Worm (Caenorhabditis elegans) whole organism, L3 larva: Measurements from ENCODE around the gene set-1.
A peak's percentile ranks its signal among the peaks of the same experiment; 100 is the strongest.

Experiments
- R02D3.7 ChIP-seq: fragments of 150-350 bp; optimal IDR thresholded peaks from 2 replicates; lab custom pipeline; 2014; ENCODE audit warnings: missing biosample characterization, missing genetic modification characterization
- ZK546.5 ChIP-seq: sonication (generic microtip); optimal IDR thresholded peaks from 2 replicates; lab custom pipeline; 2017; ENCODE audit warnings: missing biosample characterization, missing genetic modification characterization
- aly-2 ChIP-seq: fragments of 150-350 bp; optimal IDR thresholded peaks from 2 replicates; lab custom pipeline; 2014; ENCODE audit warnings: missing biosample characterization, missing genetic modification characterization
- ama-1 ChIP-seq: fragments of 150-350 bp; optimal IDR thresholded peaks from 2 replicates; lab custom pipeline; 2018
- ceh-16 ChIP-seq: sonication (generic microtip); optimal IDR thresholded peaks from 2 replicates; lab custom pipeline; 2017; ENCODE audit warnings: missing biosample characterization, missing genetic modification characterization
- ceh-28 ChIP-seq: fragments of 150-350 bp; optimal IDR thresholded peaks from 2 replicates; lab custom pipeline; 2014; ENCODE audit warnings: missing biosample characterization, missing genetic modification reagents, missing genetic modification characterization
- ceh-82 ChIP-seq: fragments of 150-350 bp; optimal IDR thresholded peaks from 2 replicates; lab custom pipeline; 2014; ENCODE audit warnings: missing biosample characterization, missing genetic modification characterization
- ceh-9 ChIP-seq: sonication (generic microtip); optimal IDR thresholded peaks from 2 replicates; lab custom pipeline; 2018; ENCODE audit warnings: missing biosample characterization, missing genetic modification characterization
- daf-12 ChIP-seq: fragments of 150-350 bp; optimal IDR thresholded peaks from 2 replicates; lab custom pipeline; 2014; ENCODE audit warnings: missing biosample characterization, missing genetic modification reagents, missing genetic modification characterization
- egl-27 ChIP-seq: sonication (generic microtip); optimal IDR thresholded peaks from 4 replicates; lab custom pipeline; 2017; ENCODE audit warnings: missing biosample characterization, missing genetic modification reagents, missing genetic modification characterization
- egl-5 ChIP-seq: fragments of 150-350 bp; optimal IDR thresholded peaks from 2 replicates; lab custom pipeline; 2017; ENCODE audit warnings: missing biosample characterization, missing genetic modification reagents, missing genetic modification characterization, inconsistent platforms
- elt-1 ChIP-seq: fragments of 150-350 bp; optimal IDR thresholded peaks from 2 replicates; lab custom pipeline; 2014; ENCODE audit warnings: missing biosample characterization, missing genetic modification characterization
- elt-2 ChIP-seq: sonication (generic microtip); optimal IDR thresholded peaks from 2 replicates; lab custom pipeline; 2016; ENCODE audit warnings: missing genetic modification reagents, mild to moderate bottlenecking, missing genetic modification characterization, missing compliant biosample characterization
- elt-3 ChIP-seq, 3 experiments: fragments of 150-350 bp in 1 of 3; sonication (generic microtip) in 2 of 3; optimal IDR thresholded peaks; 2 replicates in 2 of 3; 4 replicates in 1 of 3; lab custom pipeline; 2014 to 2017; ENCODE audit warnings: missing biosample characterization in 3 of 3, missing genetic modification characterization in 3 of 3
- eor-1 ChIP-seq, 2 experiments: fragments of 150-350 bp; optimal IDR thresholded peaks; 2 replicates each; lab custom pipeline; 2014 to 2018; ENCODE audit warnings: missing biosample characterization in 2 of 2, missing genetic modification characterization in 2 of 2
- fkh-10 ChIP-seq: sonication (generic microtip); optimal IDR thresholded peaks from 2 replicates; lab custom pipeline; 2017; ENCODE audit warnings: missing biosample characterization, missing genetic modification reagents, missing genetic modification characterization
- fkh-2 ChIP-seq: fragments of 150-350 bp; optimal IDR thresholded peaks from 2 replicates; lab custom pipeline; 2014; ENCODE audit warnings: missing biosample characterization, missing genetic modification reagents, missing genetic modification characterization
- fos-1 ChIP-seq: fragments of 150-350 bp; optimal IDR thresholded peaks from 2 replicates; lab custom pipeline; 2014; ENCODE audit warnings: missing biosample characterization, missing genetic modification characterization
- hmg-11 ChIP-seq: sonication (generic microtip); optimal IDR thresholded peaks from 2 replicates; lab custom pipeline; 2016; ENCODE audit warnings: missing genetic modification characterization, missing compliant biosample characterization
- jun-1 ChIP-seq: fragments of 150-350 bp; optimal IDR thresholded peaks from 2 replicates; lab custom pipeline; 2014; ENCODE audit warnings: missing biosample characterization, missing genetic modification reagents, missing genetic modification characterization
- lin-15B ChIP-seq: fragments of 150-350 bp; optimal IDR thresholded peaks from 2 replicates; lab custom pipeline; 2014; ENCODE audit warnings: missing biosample characterization, missing genetic modification characterization
- lin-39 ChIP-seq: fragments of 150-350 bp; optimal IDR thresholded peaks from 2 replicates; lab custom pipeline; 2018; ENCODE audit warnings: missing biosample characterization, missing genetic modification reagents, missing genetic modification characterization
- lsy-12 ChIP-seq: sonication (generic microtip); optimal IDR thresholded peaks from 2 replicates; lab custom pipeline; 2016; ENCODE audit warnings: mild to moderate bottlenecking, missing genetic modification characterization, missing compliant biosample characterization
- mdl-1 ChIP-seq: fragments of 150-350 bp; optimal IDR thresholded peaks from 2 replicates; lab custom pipeline; 2014; ENCODE audit warnings: missing biosample characterization, missing genetic modification characterization
- mml-1 ChIP-seq: fragments of 150-350 bp; sonication (generic microtip); optimal IDR thresholded peaks from 3 replicates; lab custom pipeline; 2014; ENCODE audit warnings: missing biosample characterization, missing genetic modification characterization
- nfya-1 ChIP-seq: sonication (generic microtip); optimal IDR thresholded peaks from 2 replicates; lab custom pipeline; 2017; ENCODE audit warnings: missing genetic modification characterization, mild to moderate bottlenecking, missing compliant biosample characterization, antibody characterized with exemption, moderate library complexity; ENCODE audit not compliant: insufficient read depth
- nhr-11 ChIP-seq: fragments of 150-350 bp; optimal IDR thresholded peaks from 2 replicates; lab custom pipeline; 2014; ENCODE audit warnings: missing biosample characterization, missing genetic modification characterization
- nhr-12 ChIP-seq: fragments of 150-350 bp; optimal IDR thresholded peaks from 2 replicates; lab custom pipeline; 2014; ENCODE audit warnings: missing biosample characterization, missing genetic modification characterization
- nhr-23 ChIP-seq: fragments of 150-350 bp; optimal IDR thresholded peaks from 2 replicates; lab custom pipeline; 2014; ENCODE audit warnings: missing biosample characterization, missing genetic modification reagents, missing genetic modification characterization
- nhr-25 ChIP-seq: sonication (generic microtip); optimal IDR thresholded peaks from 2 replicates; lab custom pipeline; 2017; ENCODE audit warnings: missing biosample characterization, missing genetic modification characterization
- nhr-28 ChIP-seq: fragments of 150-350 bp; optimal IDR thresholded peaks from 2 replicates; lab custom pipeline; 2014; ENCODE audit warnings: missing biosample characterization, missing genetic modification characterization
- nhr-43 ChIP-seq: sonication (generic microtip); optimal IDR thresholded peaks from 2 replicates; lab custom pipeline; 2016; ENCODE audit warnings: mild to moderate bottlenecking, missing genetic modification characterization, missing compliant biosample characterization; ENCODE audit not compliant: poor library complexity, severe bottlenecking
- nhr-67 ChIP-seq: fragments of 150-350 bp; optimal IDR thresholded peaks from 2 replicates; lab custom pipeline; 2014; ENCODE audit warnings: missing biosample characterization, missing genetic modification characterization
- nhr-76 ChIP-seq: fragments of 150-350 bp; sonication (generic microtip); optimal IDR thresholded peaks from 5 replicates; lab custom pipeline; 2014; ENCODE audit warnings: missing biosample characterization, missing genetic modification characterization
- nhr-77 ChIP-seq: fragments of 150-350 bp; optimal IDR thresholded peaks from 2 replicates; lab custom pipeline; 2014; ENCODE audit warnings: missing biosample characterization, missing genetic modification characterization
- pha-4 ChIP-seq: fragments of 150-350 bp; optimal IDR thresholded peaks from 2 replicates; lab custom pipeline; 2014; ENCODE audit warnings: missing biosample characterization, missing genetic modification reagents, missing genetic modification characterization
- pqm-1 ChIP-seq: fragments of 150-350 bp; optimal IDR thresholded peaks from 2 replicates; lab custom pipeline; 2017; ENCODE audit warnings: missing biosample characterization, missing genetic modification characterization, inconsistent platforms
- sea-2 ChIP-seq: fragments of 150-350 bp; sonication (generic microtip); optimal IDR thresholded peaks from 4 replicates; lab custom pipeline; 2014; ENCODE audit warnings: missing biosample characterization, missing genetic modification reagents, missing genetic modification characterization
- skn-1 ChIP-seq: fragments of 150-350 bp; optimal IDR thresholded peaks from 2 replicates; lab custom pipeline; 2014; ENCODE audit warnings: missing biosample characterization, missing genetic modification characterization
- snpc-4 ChIP-seq: fragments of 150-350 bp; optimal IDR thresholded peaks from 2 replicates; lab custom pipeline; 2014; ENCODE audit warnings: missing biosample characterization, missing genetic modification characterization
- tbx-2 ChIP-seq: sonication (generic microtip); optimal IDR thresholded peaks from 2 replicates; lab custom pipeline; 2016; ENCODE audit warnings: mild to moderate bottlenecking, missing genetic modification characterization, missing compliant biosample characterization
- unc-39 ChIP-seq: sonication (generic microtip); optimal IDR thresholded peaks from 4 replicates; lab custom pipeline; 2017; ENCODE audit warnings: missing biosample characterization, missing genetic modification characterization
- unc-62 ChIP-seq: fragments of 150-350 bp; sonication (generic microtip); optimal IDR thresholded peaks from 4 replicates; lab custom pipeline; 2014; ENCODE audit warnings: missing biosample characterization, missing genetic modification reagents, missing genetic modification characterization
- zag-1 ChIP-seq: fragments of 150-350 bp; optimal IDR thresholded peaks from 2 replicates; lab custom pipeline; 2014; ENCODE audit warnings: missing biosample characterization, missing genetic modification characterization
- ztf-11 ChIP-seq: fragments of 150-350 bp; optimal IDR thresholded peaks from 2 replicates; lab custom pipeline; 2014; ENCODE audit warnings: missing biosample characterization, missing genetic modification characterization
- ztf-4 ChIP-seq: fragments of 150-350 bp; optimal IDR thresholded peaks from 2 replicates; lab custom pipeline; 2014; ENCODE audit warnings: missing biosample characterization, missing genetic modification characterization

The set-1 gene

DNA sequence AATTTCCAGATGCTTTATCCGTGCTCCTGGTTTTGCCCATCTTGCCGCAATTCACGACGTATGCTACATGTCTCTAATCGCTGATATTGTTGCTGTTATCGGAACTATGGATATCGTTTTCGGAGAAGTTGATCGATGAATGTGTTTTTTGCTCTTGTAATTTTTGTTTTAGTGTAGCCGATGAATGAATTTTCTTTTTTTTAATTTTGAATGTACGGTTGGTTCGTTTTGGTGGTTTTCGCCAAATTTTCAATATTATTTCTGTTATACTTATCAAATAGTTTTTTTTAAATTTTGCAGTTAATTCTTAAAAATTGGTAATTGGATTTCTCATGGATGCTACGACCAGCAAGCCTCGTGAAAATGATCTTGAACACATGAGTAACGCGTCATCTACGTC, 14.8 kb upstream of the set-1 start, which contains the start of gene T26A5.2:
Gene T26A5.2 (plus strand): TSS at position 301 of the 400 bp plus-strand sequence.
- TF ChIP-seq elt-1 (no peak), nhr-28 (tag; lab: Kevin White, UChicago) (no peak), skn-1 (tag; lab: Kevin White, UChicago) (no peak), nhr-43 (tag; lab: Kevin White, UChicago) (no peak), elt-3 (tag; optimal IDR thresholded peaks at IDR 0.05; lab: Kevin White, UChicago) (no peak), eor-1 (tag; optimal IDR thresholded peaks at IDR 0.05; lab: Kevin White, UChicago) (no peak), pha-4 (tag; lab: Kevin White, UChicago) (no peak), ceh-9 (tag; lab: Kevin White, UChicago) (no peak), fos-1 (tag; lab: Kevin White, UChicago) (no peak), mml-1 (tag; lab: Kevin White, UChicago) (no peak)

DNA sequence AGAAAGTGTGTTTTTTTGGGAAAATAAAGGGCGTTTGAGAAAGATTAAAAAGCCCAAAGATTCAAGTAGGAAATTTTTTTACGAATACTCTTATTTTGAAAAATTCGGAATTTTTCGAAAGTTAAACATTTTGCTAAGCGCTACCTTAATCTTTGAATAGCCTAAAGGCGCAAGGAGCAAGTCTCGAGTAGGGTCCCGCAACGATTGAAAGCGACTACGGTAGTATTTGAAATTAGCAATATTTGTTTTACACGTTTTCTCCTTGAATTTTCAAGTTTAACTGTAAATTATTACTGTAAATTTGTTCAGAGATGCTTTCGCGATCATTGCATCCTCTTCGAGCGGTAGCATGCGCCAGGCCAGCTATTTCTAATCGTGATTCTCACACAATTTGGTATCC, 12.7 kb upstream of the set-1 start, which contains the start of gene nduf-2.2:
Gene nduf-2.2 (plus strand): TSS at position 310 of the 400 bp plus-strand sequence.
- TF ChIP-seq tbx-2 (no peak), elt-2 (tag; lab: Kevin White, UChicago) (no peak), elt-1 (no peak), ZK546.5 (no peak), elt-3 (tag; optimal IDR thresholded peaks at IDR 0.05; lab: Kevin White, UChicago) (no peak), ama-1 (lab: Kevin White, UChicago) (no peak), sea-2 (GFP tag; lab: Kevin White, UChicago) (no peak), ztf-11 (tag; lab: Kevin White, UChicago) (no peak), jun-1 (tag; lab: Kevin White, UChicago) (no peak), fkh-2 (tag; lab: Kevin White, UChicago) (no peak)

DNA sequence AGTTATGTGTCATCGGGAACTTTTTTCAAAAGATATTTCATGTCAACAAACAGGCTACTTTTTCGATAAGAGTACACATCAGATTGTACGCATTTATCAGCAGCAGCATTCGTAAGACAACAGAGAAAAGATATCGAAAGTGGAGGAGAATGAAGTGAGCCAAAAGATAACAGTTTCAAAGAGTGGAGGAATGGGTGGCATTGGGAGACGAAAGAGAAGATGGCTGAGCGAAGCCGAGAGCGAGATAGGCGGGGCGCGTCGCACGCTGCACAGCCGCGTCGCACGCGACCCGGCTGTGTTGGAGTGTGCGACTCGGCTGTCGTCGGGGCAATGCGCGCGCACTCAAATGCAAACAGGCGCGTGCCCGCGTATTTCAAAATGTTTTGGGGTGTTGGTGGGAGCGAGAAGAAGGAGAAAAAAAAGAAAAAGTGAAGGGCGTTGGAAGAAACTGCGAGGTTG, 12.0 kb upstream of the set-1 start:
- TF ChIP-seq fkh-10 (GFP tag; lab: Kevin White, UChicago), result no peak
- no peak for TF ChIP-seq ceh-82 (tag; lab: Kevin White, UChicago)
- TF ChIP-seq zag-1 (tag; lab: Kevin White, UChicago), result no peak
- no peak for TF ChIP-seq mml-1 (tag; lab: Kevin White, UChicago)
- peak; percentile 72 for TF ChIP-seq ceh-28 (tag; lab: Kevin White, UChicago)
- no peak for TF ChIP-seq unc-39
- TF ChIP-seq hmg-11 (tag; lab: Kevin White, UChicago), result no peak
- TF ChIP-seq snpc-4, result peak; percentile 49
- TF ChIP-seq ceh-16 (tag; lab: Kevin White, UChicago), result no peak
- TF ChIP-seq tbx-2, result peak; percentile 62
- TF ChIP-seq elt-1, result peak; percentile 25
- peak; percentile 86 for TF ChIP-seq pha-4 (tag; lab: Kevin White, UChicago)
- TF ChIP-seq nhr-43 (tag; lab: Kevin White, UChicago), result peak; percentile 74
- TF ChIP-seq ZK546.5, result no peak
- TF ChIP-seq nhr-12, result no peak
- TF ChIP-seq ceh-9 (tag; lab: Kevin White, UChicago), result no peak
- TF ChIP-seq egl-27 (tag; lab: Kevin White, UChicago), result peak; percentile 43
- TF ChIP-seq lin-39 (tag; lab: Kevin White, UChicago), result peak; percentile 97
- peak; percentile 75 for TF ChIP-seq nhr-23
- no peak for TF ChIP-seq sea-2 (GFP tag; lab: Kevin White, UChicago)
- peak; percentile 50 for TF ChIP-seq R02D3.7
- peak; percentile 50 for TF ChIP-seq ama-1 (lab: Kevin White, UChicago)
- peak; percentile 93 for TF ChIP-seq lsy-12
- TF ChIP-seq skn-1 (tag; lab: Kevin White, UChicago), result no peak
- TF ChIP-seq egl-5 (tag; lab: Kevin White, UChicago), result no peak
- no peak for TF ChIP-seq nhr-67 (tag; lab: Kevin White, UChicago)
- TF ChIP-seq elt-3 (tag; optimal IDR thresholded peaks at IDR 0.05; lab: Kevin White, UChicago), result peak in 2 of 3 experiments; percentile 8 to 36
- TF ChIP-seq lin-15B (tag; lab: Kevin White, UChicago), result peak; percentile 84
- no peak for TF ChIP-seq fkh-2 (tag; lab: Kevin White, UChicago)
- peak; percentile 33 for TF ChIP-seq fos-1 (tag; lab: Kevin White, UChicago)
- peak; percentile 60 for TF ChIP-seq mdl-1
- peak; percentile 99 for TF ChIP-seq elt-2 (tag; lab: Kevin White, UChicago)
- TF ChIP-seq nhr-25 (tag; lab: Kevin White, UChicago), result peak; percentile 92
- TF ChIP-seq nfya-1 (tag; lab: Kevin White, UChicago), result peak; percentile 97
- no peak for TF ChIP-seq daf-12 (tag; lab: Kevin White, UChicago)
- TF ChIP-seq unc-62, result no peak
- peak; percentile 92 for TF ChIP-seq jun-1 (tag; lab: Kevin White, UChicago)
- no peak for TF ChIP-seq nhr-28 (tag; lab: Kevin White, UChicago)
- no peak for TF ChIP-seq aly-2 (tag; lab: Kevin White, UChicago)
- peak; percentile 94 for TF ChIP-seq pqm-1 (tag; lab: Kevin White, UChicago)
- TF ChIP-seq nhr-11 (tag; lab: Kevin White, UChicago), result peak; percentile 44
- no peak for TF ChIP-seq ztf-11 (tag; lab: Kevin White, UChicago)
- TF ChIP-seq nhr-76 (tag; lab: Kevin White, UChicago), result no peak
- TF ChIP-seq ztf-4 (tag; lab: Kevin White, UChicago), result no peak
- TF ChIP-seq nhr-77, result peak; percentile 71
- TF ChIP-seq eor-1 (tag; optimal IDR thresholded peaks at IDR 0.05; lab: Kevin White, UChicago), result no peak
